Fruit fly (Drosophila melanogaster): ENCODE measurements around the gene Jwa.

The Jwa gene

DNA sequence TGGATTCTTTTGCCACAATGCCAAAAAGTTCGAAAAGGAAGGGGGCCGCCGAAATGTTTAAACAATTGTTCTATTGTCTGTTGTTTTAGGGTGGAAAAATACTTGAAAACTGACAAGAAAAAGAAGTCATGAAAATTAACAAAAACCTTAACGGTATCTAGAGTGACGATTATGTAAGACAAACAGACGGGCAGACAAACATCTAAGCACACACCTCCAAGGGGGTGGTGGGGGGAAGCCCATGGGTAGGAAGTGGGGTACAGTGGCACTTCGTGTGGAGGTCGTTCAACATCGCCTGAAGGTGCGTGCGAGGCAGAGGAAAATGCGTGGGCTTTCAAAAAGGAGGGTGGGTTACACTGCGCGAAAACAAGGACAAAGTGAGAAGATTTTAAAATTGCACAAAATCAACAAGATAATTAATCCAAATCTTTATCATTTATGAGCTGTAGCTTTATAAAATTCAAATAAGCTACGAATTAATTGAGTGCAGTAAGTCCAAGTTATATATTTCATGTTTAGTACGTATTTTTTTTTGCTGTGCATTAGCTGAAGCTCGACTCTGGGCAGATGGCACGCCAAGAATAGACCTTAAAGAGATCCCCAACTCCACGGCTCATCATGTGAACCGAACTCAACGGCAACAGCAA, 12.0 kb upstream of the Jwa start (continued):
- TF ChIP-seq Pdp1 (GFP tag; optimal IDR thresholded peaks at IDR 0.05) (peak in 1 of 2 experiments; percentile 73), Neu2 (GFP tag; optimal IDR thresholded peaks at IDR 0.05; ENCODE audit: borderline replicate concordance) (no peak), Stat92E (GFP tag; optimal IDR thresholded peaks at IDR 0.05) (no peak), CG15696 (tag; optimal IDR thresholded peaks at IDR 0.05) (no peak), Drgx (GFP tag; IDR thresholded peaks at IDR 0.05) (peak; percentile 32; the same call in 1 of the 2 replicates), E2f1 (GFP tag; IDR thresholded peaks at IDR 0.05) (no peak), CG10267 (tag; optimal IDR thresholded peaks at IDR 0.05) (no peak), CG11398 (GFP tag; optimal IDR thresholded peaks at IDR 0.05) (no peak), abd-A (tag; optimal IDR thresholded peaks at IDR 0.05) (no peak), cwo (GFP tag; optimal IDR thresholded peaks at IDR 0.05) (peak; percentile 18), Bteb2 (GFP tag; optimal IDR thresholded peaks at IDR 0.05) (no peak), prd (optimal IDR thresholded peaks at IDR 0.05) (no peak), prd (GFP tag; IDR thresholded peaks at IDR 0.05) (no peak), BtbVII (GFP tag; optimal IDR thresholded peaks at IDR 0.05) (peak; percentile 47), cas (GFP tag; IDR thresholded peaks at IDR 0.05) (no peak), dimm (GFP tag; IDR thresholded peaks at IDR 0.05) (no peak), Dbx (GFP tag; IDR thresholded peaks at IDR 0.05) (no peak), CG6254 (GFP tag; optimal IDR thresholded peaks at IDR 0.05) (no peak), hkb (optimal IDR thresholded peaks at IDR 0.05) (no peak), hkb (GFP tag; IDR thresholded peaks at IDR 0.05) (0 out of 2 replicates have a peak, but pooled peaks have one; percentile 9), CG11723 (GFP tag; optimal IDR thresholded peaks at IDR 0.05) (peak; percentile 6), CG10274 (GFP tag; optimal IDR thresholded peaks at IDR 0.05) (no peak), Kr (GFP tag; optimal IDR thresholded peaks at IDR 0.05) (no peak), CG32532 (GFP tag; IDR thresholded peaks at IDR 0.05) (no peak), Antp (GFP tag; optimal IDR thresholded peaks at IDR 0.05) (no peak), CG32767 (GFP tag; IDR thresholded peaks at IDR 0.05) (no peak), ttk (GFP tag; IDR thresholded peaks at IDR 0.05) (no peak), CoRest (tag; optimal IDR thresholded peaks at IDR 0.05) (no peak), CG7556 (GFP tag; optimal IDR thresholded peaks at IDR 0.05) (no peak), wdn (GFP tag; IDR thresholded peaks at IDR 0.05) (no peak), sisA (GFP tag; IDR thresholded peaks at IDR 0.05) (peak; percentile 30), CG12236 (GFP tag; optimal IDR thresholded peaks at IDR 0.05) (no peak), CG10979 (tag; optimal IDR thresholded peaks at IDR 0.05) (peak; percentile 33), CG3838 (GFP tag; optimal IDR thresholded peaks at IDR 0.05) (no peak), Taf1 (GFP tag; IDR thresholded peaks at IDR 0.05) (no peak), sd (tag; optimal IDR thresholded peaks at IDR 0.05) (no peak), vfl (GFP tag; optimal IDR thresholded peaks at IDR 0.05) (no peak), BEAF-32 (GFP tag; optimal IDR thresholded peaks at IDR 0.05) (no peak), caup (GFP tag; optimal IDR thresholded peaks at IDR 0.05; ENCODE audit: severe bottlenecking) (peak; percentile 18), Fer3 (tag; optimal IDR thresholded peaks at IDR 0.05) (no peak), Ets97D (GFP tag; optimal IDR thresholded peaks at IDR 0.05) (no peak), CG7786 (GFP tag; optimal IDR thresholded peaks at IDR 0.05) (no peak), nau (GFP tag; optimal IDR thresholded peaks at IDR 0.05) (no peak), Deaf1 (tag; optimal IDR thresholded peaks at IDR 0.05) (peak; percentile 43), fd3F (GFP tag; optimal IDR thresholded peaks at IDR 0.05) (no peak), CG2199 (GFP tag; IDR thresholded peaks at IDR 0.05) (no peak), bowl (GFP tag; IDR thresholded peaks at IDR 0.05) (no peak), CG6272 (GFP tag; IDR thresholded peaks at IDR 0.05) (no peak), otp (GFP tag; IDR thresholded peaks at IDR 0.05) (no peak), gce (GFP tag; IDR thresholded peaks at IDR 0.05) (no peak), CG6654 (GFP tag; optimal IDR thresholded peaks at IDR 0.05) (no peak)

Measured in whole organism, embryonic.